Fruit fly (Drosophila melanogaster) whole organism, embryonic: ENCODE results near the gene CG5835.
A peak's percentile ranks its signal among the peaks of the same experiment; 100 is the strongest.

Experiments
- ATbp ChIP-seq: fragments of 200-800 bp; sonication (Bioruptor generic); optimal IDR thresholded peaks from 2 replicates; lab custom pipeline; 2017; ENCODE audit warnings: missing biosample characterization, mild to moderate bottlenecking, missing genetic modification characterization, missing genetic modification reagents
- Awh ChIP-seq: fragments of 200-800 bp; sonication (Bioruptor generic); IDR thresholded peaks from 2 replicates; pipeline ENCODE4, ENCODE4 v1.3.6; 2022; ENCODE audit warnings: missing biosample characterization, missing genetic modification characterization
- BEAF-32 ChIP-seq: fragments of 200-800 bp; sonication (Bioruptor generic); optimal IDR thresholded peaks from 3 replicates; lab custom pipeline; 2017; ENCODE audit warnings: missing biosample characterization, missing genetic modification characterization, mild to moderate bottlenecking, moderate library complexity, missing genetic modification reagents
- Bteb2 ChIP-seq: fragments of 200-800 bp; sonication (Bioruptor generic); optimal IDR thresholded peaks from 2 replicates; lab custom pipeline; 2016; ENCODE audit warnings: missing biosample characterization, missing genetic modification characterization
- CG11723 ChIP-seq: fragments of 200-800 bp; sonication (Bioruptor generic); optimal IDR thresholded peaks from 2 replicates; lab custom pipeline; 2017; ENCODE audit warnings: missing biosample characterization, mild to moderate bottlenecking, missing genetic modification characterization
- CG12236 ChIP-seq: fragments of 200-800 bp; sonication (Bioruptor generic); optimal IDR thresholded peaks from 2 replicates; lab custom pipeline; 2016; ENCODE audit warnings: missing biosample characterization, missing genetic modification characterization
- CG13424 ChIP-seq: fragments of 200-800 bp; sonication (Bioruptor generic); optimal IDR thresholded peaks from 2 replicates; lab custom pipeline; 2019; ENCODE audit warnings: missing biosample characterization, mild to moderate bottlenecking, missing genetic modification characterization, moderate library complexity
- CG13894 ChIP-seq: fragments of 200-800 bp; sonication (Bioruptor generic); optimal IDR thresholded peaks from 3 replicates; lab custom pipeline; 2018; ENCODE audit warnings: missing biosample characterization, mild to moderate bottlenecking, missing genetic modification characterization, moderate library complexity
- CG16815 ChIP-seq: fragments of 200-800 bp; sonication (Bioruptor generic); optimal IDR thresholded peaks from 3 replicates; lab custom pipeline; 2017; ENCODE audit warnings: missing biosample characterization, mild to moderate bottlenecking, missing genetic modification characterization
- CG1792 ChIP-seq: fragments of 200-800 bp; sonication (Bioruptor generic); optimal IDR thresholded peaks from 2 replicates; lab custom pipeline; 2016; ENCODE audit warnings: missing biosample characterization, missing genetic modification characterization
- CG18262 ChIP-seq: fragments of 200-800 bp; optimal IDR thresholded peaks from 3 replicates; lab custom pipeline; 2019; ENCODE audit warnings: missing biosample characterization, mild to moderate bottlenecking, missing genetic modification characterization, moderate library complexity
- CG2678 ChIP-seq: fragments of 200-800 bp; sonication (Bioruptor generic); optimal IDR thresholded peaks from 3 replicates; lab custom pipeline; 2019; ENCODE audit warnings: missing biosample characterization, mild to moderate bottlenecking, missing genetic modification characterization, moderate library complexity
- CG31441 ChIP-seq: fragments of 200-800 bp; sonication (Bioruptor generic); IDR thresholded peaks from 2 replicates; pipeline ENCODE4 v1.3.6; 2022; ENCODE audit warnings: missing biosample characterization, missing genetic modification characterization
- CG4730 ChIP-seq: fragments of 200-800 bp; sonication (Bioruptor generic); IDR thresholded peaks from 2 replicates; pipeline ENCODE4 v1.3.6; 2022; ENCODE audit warnings: missing biosample characterization, missing genetic modification characterization
- CG6254 ChIP-seq: fragments of 200-800 bp; sonication (Bioruptor generic); optimal IDR thresholded peaks from 3 replicates; lab custom pipeline; 2017; ENCODE audit warnings: mild to moderate bottlenecking, missing biosample characterization, missing genetic modification reagents, missing genetic modification characterization
- CG7556 ChIP-seq: fragments of 200-800 bp; sonication (Bioruptor generic); optimal IDR thresholded peaks from 2 replicates; lab custom pipeline; 2017; ENCODE audit warnings: missing biosample characterization, mild to moderate bottlenecking, missing genetic modification characterization
- CG7745 ChIP-seq: fragments of 200-800 bp; sonication (Bioruptor generic); optimal IDR thresholded peaks from 2 replicates; lab custom pipeline; 2018; ENCODE audit warnings: missing biosample characterization, mild to moderate bottlenecking, missing genetic modification characterization, moderate library complexity
- CG8281 ChIP-seq: fragments of 200-800 bp; sonication (Bioruptor generic); optimal IDR thresholded peaks from 2 replicates; lab custom pipeline; 2018; ENCODE audit warnings: missing biosample characterization, mild to moderate bottlenecking, missing genetic modification characterization, moderate library complexity
- CG8924 ChIP-seq: fragments of 200-800 bp; optimal IDR thresholded peaks from 3 replicates; lab custom pipeline; 2019; ENCODE audit warnings: missing biosample characterization, mild to moderate bottlenecking, missing genetic modification characterization, moderate library complexity
- CG8944 ChIP-seq: fragments of 200-800 bp; sonication (Bioruptor generic); optimal IDR thresholded peaks from 3 replicates; lab custom pipeline; 2016; ENCODE audit warnings: missing biosample characterization, missing genetic modification characterization
- CkIIα-i1 ChIP-seq: fragments of 200-800 bp; sonication (Bioruptor generic); IDR thresholded peaks from 2 replicates; pipeline ENCODE4 v1.3.6; 2022; ENCODE audit warnings: missing biosample characterization, missing genetic modification characterization
- D19A ChIP-seq: fragments of 200-800 bp; optimal IDR thresholded peaks from 3 replicates; lab custom pipeline; 2019; ENCODE audit warnings: missing biosample characterization, mild to moderate bottlenecking, missing genetic modification characterization, moderate library complexity
- ERR ChIP-seq: fragments of 200-800 bp; sonication (Bioruptor generic); optimal IDR thresholded peaks from 2 replicates; lab custom pipeline; 2016; ENCODE audit warnings: missing biosample characterization, missing genetic modification characterization
- HLH4C ChIP-seq: fragments of 200-800 bp; sonication (Bioruptor generic); IDR thresholded peaks from 3 replicates; pipeline ENCODE4 v1.3.6; 2022; ENCODE audit warnings: missing biosample characterization, missing genetic modification characterization; ENCODE audit not compliant: partially characterized antibody
- HLH54F ChIP-seq: fragments of 200-800 bp; sonication (Bioruptor generic); optimal IDR thresholded peaks from 3 replicates; lab custom pipeline; 2016; ENCODE audit warnings: missing biosample characterization, missing genetic modification characterization
- Kr ChIP-seq: fragments of 200-800 bp; sonication (Bioruptor generic); optimal IDR thresholded peaks from 2 replicates; lab custom pipeline; 2017; ENCODE audit warnings: missing biosample characterization, mild to moderate bottlenecking, missing genetic modification characterization
- NC2α ChIP-seq: fragments of 200-800 bp; sonication (Bioruptor generic); optimal IDR thresholded peaks from 2 replicates; lab custom pipeline; 2016; ENCODE audit warnings: missing biosample characterization, missing genetic modification characterization
- Scr ChIP-seq: fragments of 200-800 bp; sonication (Bioruptor generic); IDR thresholded peaks from 2 replicates; pipeline ENCODE4 v1.3.6; 2022; ENCODE audit warnings: missing biosample characterization, missing genetic modification characterization; ENCODE audit not compliant: partially characterized antibody
- Sry-δ ChIP-seq: fragments of 200-800 bp; sonication (Bioruptor generic); optimal IDR thresholded peaks from 2 replicates; lab custom pipeline; 2016; ENCODE audit warnings: missing biosample characterization, missing genetic modification characterization
- Ssrp ChIP-seq: fragments of 200-800 bp; sonication (Bioruptor generic); optimal IDR thresholded peaks from 2 replicates; lab custom pipeline; 2018; ENCODE audit warnings: missing biosample characterization, mild to moderate bottlenecking, missing genetic modification characterization, moderate library complexity
- ac ChIP-seq: fragments of 200-800 bp; sonication (Bioruptor generic); optimal IDR thresholded peaks from 3 replicates; lab custom pipeline; 2017; ENCODE audit warnings: missing biosample characterization, mild to moderate bottlenecking, missing genetic modification characterization
- bab2 ChIP-seq: fragments of 200-800 bp; sonication (Bioruptor generic); optimal IDR thresholded peaks from 2 replicates; lab custom pipeline; 2016; ENCODE audit warnings: missing biosample characterization, missing genetic modification characterization
- bigmax ChIP-seq: fragments of 200-800 bp; sonication (Bioruptor generic); optimal IDR thresholded peaks from 2 replicates; lab custom pipeline; 2018; ENCODE audit warnings: missing biosample characterization, mild to moderate bottlenecking, missing genetic modification characterization
- chif ChIP-seq, 2 experiments: fragments of 200-800 bp; sonication (Bioruptor generic); optimal IDR thresholded peaks; 3 replicates each; lab custom pipeline; 2016; ENCODE audit warnings: missing biosample characterization in 2 of 2, missing genetic modification characterization in 2 of 2
- eve ChIP-seq, 2 experiments: fragments of >200 bp; optimal IDR thresholded peaks; 2 replicates each; lab custom pipeline; 2017; ENCODE audit warnings: missing biosample characterization in 2 of 2, missing genetic modification characterization in 2 of 2
- gce ChIP-seq: fragments of 200-800 bp; sonication (Bioruptor generic); IDR thresholded peaks from 3 replicates; pipeline ENCODE4 v1.3.6; 2022; ENCODE audit warnings: missing biosample characterization, missing genetic modification characterization
- gsb ChIP-seq: fragments of 200-800 bp; sonication (Bioruptor generic); IDR thresholded peaks from 2 replicates; pipeline ENCODE4 v1.3.6; 2022; ENCODE audit warnings: missing biosample characterization, missing genetic modification characterization
- hth ChIP-seq: fragments of >200 bp; optimal IDR thresholded peaks from 2 replicates; lab custom pipeline; 2017; ENCODE audit warnings: inconsistent platforms
- jigr1 ChIP-seq: fragments of 200-800 bp; sonication (Bioruptor generic); IDR thresholded peaks from 3 replicates; pipeline ENCODE4 v1.3.6; 2022; ENCODE audit warnings: missing biosample characterization, missing genetic modification characterization
- mld ChIP-seq: fragments of 200-800 bp; sonication (Bioruptor generic); IDR thresholded peaks from 3 replicates; pipeline ENCODE4 v1.3.6; 2022; ENCODE audit warnings: missing biosample characterization, missing genetic modification characterization; ENCODE audit not compliant: partially characterized antibody
- pfk ChIP-seq: fragments of 200-800 bp; sonication (Bioruptor generic); optimal IDR thresholded peaks from 2 replicates; lab custom pipeline; 2018; ENCODE audit warnings: missing biosample characterization, mild to moderate bottlenecking, missing genetic modification characterization, moderate library complexity
- pum ChIP-seq: fragments of 200-800 bp; sonication (Bioruptor generic); optimal IDR thresholded peaks from 2 replicates; lab custom pipeline; 2016; ENCODE audit warnings: missing biosample characterization, missing genetic modification characterization
- stwl ChIP-seq: fragments of 200-800 bp; sonication (Bioruptor generic); optimal IDR thresholded peaks from 3 replicates; lab custom pipeline; 2018; ENCODE audit warnings: missing biosample characterization, mild to moderate bottlenecking, missing genetic modification characterization, moderate library complexity
- tup ChIP-seq: fragments of 200-800 bp; sonication (Bioruptor generic); optimal IDR thresholded peaks from 2 replicates; lab custom pipeline; 2016; ENCODE audit warnings: missing biosample characterization, mild to moderate bottlenecking, missing genetic modification characterization, moderate library complexity
- twi ChIP-seq: fragments of 200-800 bp; optimal IDR thresholded peaks from 2 replicates; lab custom pipeline; 2019; ENCODE audit warnings: missing biosample characterization, mild to moderate bottlenecking, missing genetic modification characterization, moderate library complexity
- wdn ChIP-seq: fragments of 200-800 bp; sonication (Bioruptor generic); IDR thresholded peaks from 2 replicates; pipeline ENCODE4 v1.3.6; 2022; ENCODE audit warnings: missing biosample characterization, missing genetic modification characterization
- wor ChIP-seq: fragments of 200-800 bp; sonication (Bioruptor generic); IDR thresholded peaks from 2 replicates; pipeline ENCODE4 v1.3.6; 2022; ENCODE audit warnings: missing biosample characterization, missing genetic modification characterization
- yki ChIP-seq: fragments of >200 bp; optimal IDR thresholded peaks from 3 replicates; lab custom pipeline; 2018

CG5835 gene

dm6 chr3R:19164873-19165456, 11.5 kb upstream of the CG5835 start (continued):
- TF ChIP-seq CG13424 (tag; lab: Kevin White, UChicago) (peak; percentile 57), Bteb2 (GFP tag; lab: Kevin White, UChicago) (no peak), CG8924 (peak; percentile 63), Sry-δ (GFP tag; lab: Kevin White, UChicago) (no peak), CG4730 (no peak), bigmax (GFP tag; lab: Kevin White, UChicago) (no peak), eve (GFP tag; optimal IDR thresholded peaks at IDR 0.05; lab: Kevin White, UChicago) (no peak), twi (no peak), ERR (GFP tag; lab: Kevin White, UChicago) (no peak), Awh (GFP tag; lab: Robert Waterston, UW) (peak; percentile 10; the same call in 1 of the 2 replicates), hth (lab: Kevin White, UChicago) (no peak), CG7556 (peak; percentile 52), pfk (GFP tag; lab: Kevin White, UChicago) (no peak), CG8281 (tag; lab: Kevin White, UChicago) (no peak), CkIIα-i1 (GFP tag; lab: Robert Waterston, UW) (no peak)

- TF ChIP-seq pum (GFP tag; lab: Kevin White, UChicago) (no peak), mld (GFP tag; lab: Robert Waterston, UW) (no peak), CG16815 (GFP tag; lab: Kevin White, UChicago) (no peak), CG2678 (tag; lab: Kevin White, UChicago) (peak; percentile 33), jigr1 (GFP tag; lab: Robert Waterston, UW) (no peak), CG6254 (GFP tag; lab: Kevin White, UChicago) (peak; percentile 33), tup (GFP tag; lab: Kevin White, UChicago) (no peak), wor (GFP tag; lab: Robert Waterston, UW) (no peak), Ssrp (tag; lab: Kevin White, UChicago) (no peak), CG1792 (GFP tag; lab: Kevin White, UChicago) (no peak), CG11723 (GFP tag; lab: Kevin White, UChicago) (no peak), CG31441 (GFP tag; lab: Robert Waterston, UW) (no peak; the same call in 1 of the 2 replicates), CG8944 (GFP tag; lab: Kevin White, UChicago) (no peak), yki (lab: Kevin White, UChicago) (peak; percentile 80), BEAF-32 (GFP tag; lab: Kevin White, UChicago) (peak; percentile 23), bab2 (no peak), Scr (peak; percentile 38), CG7745 (no peak), wdn (no peak; the same call in 1 of the 2 replicates), D19A (no peak), ATbp (GFP tag; lab: Kevin White, UChicago) (no peak), stwl (tag; lab: Kevin White, UChicago) (no peak), Kr (no peak), chif (GFP tag; optimal IDR thresholded peaks at IDR 0.05; lab: Kevin White, UChicago) (no peak), HLH54F (GFP tag; lab: Kevin White, UChicago) (no peak), ac (GFP tag; lab: Kevin White, UChicago) (no peak), NC2α (GFP tag; lab: Kevin White, UChicago) (no peak), Sry-δ (GFP tag; lab: Kevin White, UChicago) (no peak), HLH4C (GFP tag; lab: Robert Waterston, UW) (no peak; the same call in 2 of the 3 replicates), gce (GFP tag; lab: Robert Waterston, UW) (0 out of 3 replicates have a peak, but pooled peaks have one; percentile 23), gsb (GFP tag; lab: Robert Waterston, UW) (no peak), CG13894 (peak; percentile 17), CG13424 (tag; lab: Kevin White, UChicago) (no peak), CG18262 (tag; lab: Kevin White, UChicago) (peak; percentile 0), CG12236 (GFP tag; lab: Kevin White, UChicago) (no peak)
These were observed 10.7 kb upstream of the CG5835 start, which contains the start of gene sqz for dm6 chr3R:19163972-19164819. sqz (plus strand) TSS chr3R:19164211.
